Worm (Caenorhabditis elegans): Measurements from ENCODE around the gene plk-3.

ce11 chrIV:7424198-7424597 is 48.8 kb downstream of the plk-3 start, which contains the start of gene unc-82:
- TF ChIP-seq cog-1 (tag; optimal IDR thresholded peaks at IDR 0.05) (no peak), flt-1 (GFP tag; IDR thresholded peaks at IDR 0.05) (no peak), klf-2 (GFP tag; conservative IDR thresholded peaks at IDR 0.05) (no peak), med-1 (GFP tag; optimal IDR thresholded peaks at IDR 0.05; ENCODE audit: insufficient read depth) (no peak), ztf-23 (GFP tag; IDR thresholded peaks at IDR 0.05) (no peak), ref-1 (GFP tag; conservative IDR thresholded peaks at IDR 0.05) (no peak), tab-1 (GFP tag; IDR thresholded peaks at IDR 0.05) (no peak), ztf-29 (GFP tag; IDR thresholded peaks at IDR 0.05) (no peak)
